Worm (Caenorhabditis elegans): ENCODE measurements around the gene C13C4.7.

C13C4.7 gene

DNA sequence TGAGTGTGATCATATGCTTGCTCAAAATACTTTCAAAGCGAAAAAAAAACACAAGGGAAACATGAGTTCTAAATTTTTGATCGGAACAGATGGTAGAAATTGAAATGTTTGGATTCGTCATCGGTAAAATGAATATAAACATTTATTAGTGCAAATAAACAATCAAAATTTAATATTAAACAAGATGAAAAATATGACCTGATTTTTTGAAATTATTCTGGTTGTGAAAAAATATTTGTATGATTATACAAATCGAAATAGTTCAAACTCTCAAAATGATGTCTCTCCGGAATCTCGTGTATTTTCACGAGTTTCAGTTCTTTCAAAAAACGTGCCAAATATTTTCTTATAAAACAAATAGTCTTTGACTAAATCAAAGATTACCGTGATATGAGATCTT, at the start of gene C13C4.7:
TSS of gene C13C4.7 (minus strand) at position 101 of the 400 bp plus-strand sequence.
- TF ChIP-seq F13C5.2 (tag; optimal IDR thresholded peaks at IDR 0.05) (no peak), sea-1 (GFP tag; conservative IDR thresholded peaks at IDR 0.05) (no peak), ceh-13 (GFP tag; optimal IDR thresholded peaks at IDR 0.05) (no peak), hnd-1 (tag; optimal IDR thresholded peaks at IDR 0.05) (no peak), scrt-1 (GFP tag; IDR thresholded peaks at IDR 0.05) (no peak), B0310.2 (tag; optimal IDR thresholded peaks at IDR 0.05) (no peak), pes-1 (GFP tag; IDR thresholded peaks at IDR 0.05) (no peak), ets-7 (tag; optimal IDR thresholded peaks at IDR 0.05) (no peak), hmbx-1 (tag; optimal IDR thresholded peaks at IDR 0.05) (no peak), ceh-36 (tag; optimal IDR thresholded peaks at IDR 0.05) (no peak)

- TF ChIP-seq tra-4 (tag; optimal IDR thresholded peaks at IDR 0.05), result no peak
- TF ChIP-seq ama-1 (optimal IDR thresholded peaks at IDR 0.05), result no peak
- no peak for TF ChIP-seq B0310.2 (tag; optimal IDR thresholded peaks at IDR 0.05)
- no peak for TF ChIP-seq flt-1 (GFP tag; IDR thresholded peaks at IDR 0.05)
- TF ChIP-seq pes-1 (GFP tag; IDR thresholded peaks at IDR 0.05), result no peak
- TF ChIP-seq ceh-13 (GFP tag; optimal IDR thresholded peaks at IDR 0.05), result no peak
- no peak for TF ChIP-seq hmg-4 (GFP tag; optimal IDR thresholded peaks at IDR 0.05)
- TF ChIP-seq aly-1 (tag; optimal IDR thresholded peaks at IDR 0.05), result no peak
- no peak for TF ChIP-seq ets-7 (tag; optimal IDR thresholded peaks at IDR 0.05)
- no peak for TF ChIP-seq hmbx-1 (tag; optimal IDR thresholded peaks at IDR 0.05)
- TF ChIP-seq tbx-11 (GFP tag; IDR thresholded peaks at IDR 0.05), result no peak
- TF ChIP-seq ceh-36 (tag; optimal IDR thresholded peaks at IDR 0.05), result no peak
- TF ChIP-seq scrt-1 (GFP tag; IDR thresholded peaks at IDR 0.05), result no peak
- no peak for TF ChIP-seq tbx-37 (GFP tag; conservative IDR thresholded peaks at IDR 0.05)
- no peak for TF ChIP-seq F13C5.2 (tag; optimal IDR thresholded peaks at IDR 0.05)
Measured at ce11 chrV:12167653-12168052, 47.4 kb upstream of the C13C4.7 start, which contains the start of gene col-37. Gene col-37, minus strand, starts transcription at chrV:12167753.

DNA sequence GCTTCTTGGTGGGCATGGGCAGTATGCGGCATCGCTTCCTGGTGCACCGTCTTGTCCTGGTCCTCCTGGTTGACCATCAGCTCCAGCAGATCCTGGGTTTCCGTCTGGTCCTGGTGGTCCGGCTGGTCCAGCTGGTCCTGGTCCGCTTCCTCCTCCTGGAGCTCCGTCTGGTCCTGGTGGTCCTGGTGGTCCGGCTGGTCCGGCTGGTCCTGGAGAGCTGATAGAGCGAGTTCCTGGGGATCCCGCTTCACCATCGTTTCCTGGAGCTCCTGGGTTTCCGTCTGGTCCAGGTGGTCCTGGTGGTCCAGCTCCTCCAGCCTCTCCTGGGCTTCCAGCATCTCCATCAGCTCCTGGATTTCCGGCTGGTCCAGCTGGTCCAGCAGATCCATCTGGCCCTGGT, 46.8 kb upstream of the C13C4.7 start:
- TF ChIP-seq hmbx-1 (tag; optimal IDR thresholded peaks at IDR 0.05) (no peak), ceh-36 (tag; optimal IDR thresholded peaks at IDR 0.05) (no peak), tra-4 (tag; optimal IDR thresholded peaks at IDR 0.05) (no peak), hmg-4 (GFP tag; optimal IDR thresholded peaks at IDR 0.05) (no peak), pes-1 (GFP tag; IDR thresholded peaks at IDR 0.05) (no peak), aly-1 (tag; optimal IDR thresholded peaks at IDR 0.05) (peak; percentile 8)

- TF ChIP-seq hmbx-1 (tag; optimal IDR thresholded peaks at IDR 0.05) (no peak), ceh-36 (tag; optimal IDR thresholded peaks at IDR 0.05) (no peak), tra-4 (tag; optimal IDR thresholded peaks at IDR 0.05) (no peak), tbx-37 (GFP tag; conservative IDR thresholded peaks at IDR 0.05) (no peak), scrt-1 (GFP tag; IDR thresholded peaks at IDR 0.05) (no peak), B0310.2 (tag; optimal IDR thresholded peaks at IDR 0.05) (no peak)
Measured at ce11 chrV:12162906-12163305, 42.6 kb upstream of the C13C4.7 start, which contains the start of gene srj-4. Gene srj-4, plus strand, starts transcription at chrV:12163206.

DNA sequence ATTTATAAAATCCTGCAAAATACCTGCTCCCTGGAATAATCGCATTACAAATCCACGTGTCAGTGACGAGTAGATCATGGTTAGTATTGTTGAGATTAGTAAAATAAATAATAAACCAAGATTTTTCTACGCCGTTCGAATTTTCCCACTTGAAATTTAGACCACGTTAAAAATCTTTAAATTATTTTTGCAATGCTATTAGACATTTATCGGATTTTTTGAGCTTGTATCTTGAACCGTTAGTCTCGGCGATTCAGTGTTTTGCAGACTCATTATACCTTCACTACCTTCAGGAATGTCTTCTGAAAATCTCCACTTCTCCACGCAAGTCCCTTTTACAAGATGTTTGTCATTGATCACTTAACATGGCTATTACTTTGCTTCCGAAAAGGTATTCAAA, 41.9 kb upstream of the C13C4.7 start, which contains the start of gene C27A7.5:
TSS of gene C27A7.5 (minus strand) at position 101 of the 400 bp plus-strand sequence.
- TF ChIP-seq tbx-37 (GFP tag; conservative IDR thresholded peaks at IDR 0.05) (no peak), B0310.2 (tag; optimal IDR thresholded peaks at IDR 0.05) (no peak), scrt-1 (GFP tag; IDR thresholded peaks at IDR 0.05) (no peak), hmg-4 (GFP tag; optimal IDR thresholded peaks at IDR 0.05) (no peak), F13C5.2 (tag; optimal IDR thresholded peaks at IDR 0.05) (no peak), sea-1 (GFP tag; conservative IDR thresholded peaks at IDR 0.05) (no peak), ceh-13 (GFP tag; optimal IDR thresholded peaks at IDR 0.05) (no peak), pes-1 (GFP tag; IDR thresholded peaks at IDR 0.05) (no peak), aly-1 (tag; optimal IDR thresholded peaks at IDR 0.05) (no peak), ets-7 (tag; optimal IDR thresholded peaks at IDR 0.05) (no peak), flt-1 (GFP tag; IDR thresholded peaks at IDR 0.05) (no peak), ama-1 (optimal IDR thresholded peaks at IDR 0.05) (no peak), hnd-1 (tag; optimal IDR thresholded peaks at IDR 0.05) (no peak)

DNA sequence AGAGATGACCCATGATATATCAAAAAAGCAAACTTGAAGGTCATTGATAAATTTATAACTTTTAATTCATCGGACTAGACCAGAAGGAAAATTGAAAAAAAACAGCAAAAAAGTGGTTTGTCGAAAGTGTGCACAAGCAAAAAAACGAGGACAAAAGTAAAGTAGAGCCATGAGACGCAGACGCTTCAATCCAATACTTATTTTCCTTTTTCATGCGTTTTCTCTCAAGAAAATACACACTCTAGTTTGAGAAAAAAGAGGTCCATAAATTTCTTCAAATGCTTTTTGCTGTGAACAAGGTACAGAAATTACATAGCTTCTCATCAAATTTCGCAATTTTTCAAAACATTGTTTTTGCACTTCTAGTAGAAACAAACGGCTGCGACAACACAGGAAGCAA, 40.9 kb upstream of the C13C4.7 start:
- no peak for TF ChIP-seq tbx-37 (GFP tag; conservative IDR thresholded peaks at IDR 0.05)
- TF ChIP-seq scrt-1 (GFP tag; IDR thresholded peaks at IDR 0.05), result no peak
- no peak for TF ChIP-seq pes-1 (GFP tag; IDR thresholded peaks at IDR 0.05)
- TF ChIP-seq hmg-4 (GFP tag; optimal IDR thresholded peaks at IDR 0.05), result no peak
- no peak for TF ChIP-seq tra-4 (tag; optimal IDR thresholded peaks at IDR 0.05)
- TF ChIP-seq B0310.2 (tag; optimal IDR thresholded peaks at IDR 0.05), result no peak
- TF ChIP-seq ceh-13 (GFP tag; optimal IDR thresholded peaks at IDR 0.05), result no peak
- TF ChIP-seq sea-1 (GFP tag; conservative IDR thresholded peaks at IDR 0.05), result no peak
- no peak for TF ChIP-seq ama-1 (optimal IDR thresholded peaks at IDR 0.05)
- no peak for TF ChIP-seq F13C5.2 (tag; optimal IDR thresholded peaks at IDR 0.05)
- TF ChIP-seq tbx-11 (GFP tag; IDR thresholded peaks at IDR 0.05), result no peak
- TF ChIP-seq hnd-1 (tag; optimal IDR thresholded peaks at IDR 0.05), result no peak
- no peak for TF ChIP-seq hmbx-1 (tag; optimal IDR thresholded peaks at IDR 0.05)
- no peak for TF ChIP-seq ceh-36 (tag; optimal IDR thresholded peaks at IDR 0.05)
- no peak for TF ChIP-seq flt-1 (GFP tag; IDR thresholded peaks at IDR 0.05)

- TF ChIP-seq ets-7 (tag; optimal IDR thresholded peaks at IDR 0.05) (no peak), flt-1 (GFP tag; IDR thresholded peaks at IDR 0.05) (no peak), F13C5.2 (tag; optimal IDR thresholded peaks at IDR 0.05) (no peak), B0310.2 (tag; optimal IDR thresholded peaks at IDR 0.05) (no peak), scrt-1 (GFP tag; IDR thresholded peaks at IDR 0.05) (no peak), hnd-1 (tag; optimal IDR thresholded peaks at IDR 0.05) (no peak), hmg-4 (GFP tag; optimal IDR thresholded peaks at IDR 0.05) (no peak)
Measured at ce11 chrV:12159975-12160374, 39.7 kb upstream of the C13C4.7 start.

ce11 chrV:12158377-12158776, 38.1 kb upstream of the C13C4.7 start:
- TF ChIP-seq aly-1 (tag; optimal IDR thresholded peaks at IDR 0.05), result no peak
- no peak for TF ChIP-seq hmg-4 (GFP tag; optimal IDR thresholded peaks at IDR 0.05)
- no peak for TF ChIP-seq ceh-13 (GFP tag; optimal IDR thresholded peaks at IDR 0.05)
- TF ChIP-seq flt-1 (GFP tag; IDR thresholded peaks at IDR 0.05), result no peak
- TF ChIP-seq tbx-37 (GFP tag; conservative IDR thresholded peaks at IDR 0.05), result no peak
- no peak for TF ChIP-seq tbx-11 (GFP tag; IDR thresholded peaks at IDR 0.05)
- no peak for TF ChIP-seq ama-1 (optimal IDR thresholded peaks at IDR 0.05)
- no peak for TF ChIP-seq hmbx-1 (tag; optimal IDR thresholded peaks at IDR 0.05)
- no peak for TF ChIP-seq pes-1 (GFP tag; IDR thresholded peaks at IDR 0.05)
- no peak for TF ChIP-seq scrt-1 (GFP tag; IDR thresholded peaks at IDR 0.05)
- no peak for TF ChIP-seq tra-4 (tag; optimal IDR thresholded peaks at IDR 0.05)
- no peak for TF ChIP-seq ets-7 (tag; optimal IDR thresholded peaks at IDR 0.05)
- TF ChIP-seq B0310.2 (tag; optimal IDR thresholded peaks at IDR 0.05), result no peak
